Worm (Caenorhabditis elegans) whole organism, L2 larva: Measurements from ENCODE around the gene C04G6.11.

ENCODE experiments used
- F13H6.1 ChIP-seq: sonication (generic microtip); optimal IDR thresholded peaks from 2 replicates; lab custom pipeline; 2016; ENCODE audit warnings: missing genetic modification characterization, missing compliant biosample characterization
- R02D3.7 ChIP-seq: fragments of 150-350 bp; optimal IDR thresholded peaks from 2 replicates; lab custom pipeline; 2014; ENCODE audit warnings: missing biosample characterization, missing genetic modification characterization
- Y55F3AM.14 ChIP-seq: fragments of 200-800 bp; sonication (Bioruptor generic); optimal IDR thresholded peaks from 2 replicates; lab custom pipeline; 2018; ENCODE audit warnings: mild to moderate bottlenecking, missing genetic modification characterization, missing compliant biosample characterization
- ZK546.5 ChIP-seq: sonication (generic microtip); optimal IDR thresholded peaks from 2 replicates; lab custom pipeline; 2017; ENCODE audit warnings: missing biosample characterization, missing genetic modification characterization
- alr-1 ChIP-seq: fragments of 150-350 bp; optimal IDR thresholded peaks from 2 replicates; lab custom pipeline; 2014; ENCODE audit warnings: missing biosample characterization, missing genetic modification characterization
- crh-2 ChIP-seq: sonication (generic microtip); optimal IDR thresholded peaks from 2 replicates; lab custom pipeline; 2017; ENCODE audit warnings: missing biosample characterization, missing genetic modification characterization
- egl-27 ChIP-seq: sonication (generic microtip); optimal IDR thresholded peaks from 3 replicates; lab custom pipeline; 2017; ENCODE audit warnings: missing biosample characterization, missing genetic modification reagents, missing genetic modification characterization
- elt-3 ChIP-seq: sonication (generic microtip); optimal IDR thresholded peaks from 2 replicates; lab custom pipeline; 2017; ENCODE audit warnings: missing biosample characterization, missing genetic modification characterization
- fos-1 ChIP-seq: fragments of 150-350 bp; optimal IDR thresholded peaks from 2 replicates; lab custom pipeline; 2014; ENCODE audit warnings: missing biosample characterization, missing genetic modification characterization
- gmeb-1 ChIP-seq: fragments of 150-350 bp; optimal IDR thresholded peaks from 2 replicates; lab custom pipeline; 2014; ENCODE audit warnings: missing biosample characterization, missing genetic modification characterization
- lin-13 ChIP-seq: fragments of 150-350 bp; optimal IDR thresholded peaks from 2 replicates; lab custom pipeline; 2014; ENCODE audit warnings: missing biosample characterization, missing genetic modification reagents, missing genetic modification characterization
- lin-39 ChIP-seq: fragments of 150-350 bp; optimal IDR thresholded peaks from 2 replicates; lab custom pipeline; 2014; ENCODE audit warnings: missing biosample characterization, missing genetic modification reagents, missing genetic modification characterization
- lsy-2 ChIP-seq, 2 experiments: fragments of 150-350 bp in 1 of 2; sonication (generic microtip) in 1 of 2; optimal IDR thresholded peaks; 2 replicates each; lab custom pipeline; 2014 to 2017; ENCODE audit warnings: missing biosample characterization in 2 of 2, missing genetic modification characterization in 2 of 2
- mab-5 ChIP-seq: fragments of 150-350 bp; optimal IDR thresholded peaks from 2 replicates; lab custom pipeline; 2014; ENCODE audit warnings: missing biosample characterization, missing genetic modification characterization
- mdl-1 ChIP-seq, 2 experiments: fragments of 150-350 bp in 1 of 2; sonication (generic microtip) in 1 of 2; optimal IDR thresholded peaks; 2 replicates each; lab custom pipeline; 2017; ENCODE audit warnings: missing biosample characterization in 2 of 2, missing genetic modification characterization in 2 of 2
- nhr-11 ChIP-seq: fragments of 150-350 bp; optimal IDR thresholded peaks from 2 replicates; lab custom pipeline; 2014; ENCODE audit warnings: missing biosample characterization, missing genetic modification characterization
- nhr-12 ChIP-seq: fragments of 150-350 bp; optimal IDR thresholded peaks from 2 replicates; lab custom pipeline; 2014; ENCODE audit warnings: missing biosample characterization, missing genetic modification characterization
- nhr-129 ChIP-seq: fragments of 150-350 bp; optimal IDR thresholded peaks from 2 replicates; lab custom pipeline; 2014; ENCODE audit warnings: missing biosample characterization, missing genetic modification characterization
- nhr-21 ChIP-seq: fragments of 150-350 bp; optimal IDR thresholded peaks from 2 replicates; lab custom pipeline; 2014; ENCODE audit warnings: missing biosample characterization, missing genetic modification characterization
- nhr-23 ChIP-seq: fragments of 150-350 bp; optimal IDR thresholded peaks from 2 replicates; lab custom pipeline; 2014; ENCODE audit warnings: missing biosample characterization, missing genetic modification reagents, missing genetic modification characterization
- nhr-25 ChIP-seq: fragments of 150-350 bp; sonication (generic microtip); optimal IDR thresholded peaks from 3 replicates; lab custom pipeline; 2014; ENCODE audit warnings: missing biosample characterization, missing genetic modification characterization
- sem-4 ChIP-seq: fragments of 150-350 bp; optimal IDR thresholded peaks from 2 replicates; lab custom pipeline; 2014; ENCODE audit warnings: missing biosample characterization, missing genetic modification reagents, missing genetic modification characterization
- sma-3 ChIP-seq: sonication (generic microtip); optimal IDR thresholded peaks from 2 replicates; lab custom pipeline; 2016; ENCODE audit warnings: missing genetic modification reagents, missing genetic modification characterization, missing compliant biosample characterization
- sma-9 ChIP-seq, 2 experiments: fragments of 150-350 bp in 1 of 2; sonication (generic microtip) in 1 of 2; optimal IDR thresholded peaks; 2 replicates each; lab custom pipeline; 2014 to 2016; ENCODE audit warnings: missing genetic modification characterization in 2 of 2, mild to moderate bottlenecking in 1 of 2, missing biosample characterization in 1 of 2, missing compliant biosample characterization in 1 of 2, missing genetic modification reagents in 1 of 2, moderate library complexity in 1 of 2
- unc-39 ChIP-seq: fragments of 150-350 bp; optimal IDR thresholded peaks from 2 replicates; lab custom pipeline; 2014; ENCODE audit warnings: missing biosample characterization, missing genetic modification characterization
- unc-55 ChIP-seq: fragments of 150-350 bp; sonication (generic microtip); optimal IDR thresholded peaks from 3 replicates; lab custom pipeline; 2014; ENCODE audit warnings: missing biosample characterization, missing genetic modification reagents, missing genetic modification characterization
- ztf-11 ChIP-seq: sonication (generic microtip); optimal IDR thresholded peaks from 2 replicates; lab custom pipeline; 2017; ENCODE audit warnings: missing biosample characterization, missing genetic modification characterization
- ztf-4 ChIP-seq: fragments of 150-350 bp; optimal IDR thresholded peaks from 2 replicates; lab custom pipeline; 2014; ENCODE audit warnings: missing biosample characterization, missing genetic modification characterization

The C04G6.11 gene

ce11 chrII:5103784-5104457 is at the start of gene C04G6.11, which contains the start of gene mpk-2:
Gene C04G6.11, minus strand, starts transcription at chrII:5103834.
Gene mpk-2, plus strand, starts transcription at chrII:5104118.
- no peak for TF ChIP-seq elt-3 (tag; lab: Kevin White, UChicago)
- TF ChIP-seq mdl-1 (tag; optimal IDR thresholded peaks at IDR 0.05; lab: Kevin White, UChicago) = no peak
- TF ChIP-seq crh-2 (tag; lab: Kevin White, UChicago) = peak; percentile 24
- TF ChIP-seq nhr-129 (tag; lab: Kevin White, UChicago) = no peak
- TF ChIP-seq nhr-11 (tag; lab: Kevin White, UChicago) = no peak
- peak; percentile 33 for TF ChIP-seq F13H6.1 (tag; lab: Kevin White, UChicago)
- no peak for TF ChIP-seq ztf-4 (tag; lab: Kevin White, UChicago)
- peak; percentile 25 for TF ChIP-seq gmeb-1
- TF ChIP-seq unc-55 = no peak
- peak; percentile 73 for TF ChIP-seq fos-1 (tag; lab: Kevin White, UChicago)
- TF ChIP-seq sma-9 (GFP tag; optimal IDR thresholded peaks at IDR 0.05; lab: Kevin White, UChicago) = peak; percentile 59
- no peak for TF ChIP-seq sma-9 (tag; optimal IDR thresholded peaks at IDR 0.05; lab: Kevin White, UChicago)

DNA sequence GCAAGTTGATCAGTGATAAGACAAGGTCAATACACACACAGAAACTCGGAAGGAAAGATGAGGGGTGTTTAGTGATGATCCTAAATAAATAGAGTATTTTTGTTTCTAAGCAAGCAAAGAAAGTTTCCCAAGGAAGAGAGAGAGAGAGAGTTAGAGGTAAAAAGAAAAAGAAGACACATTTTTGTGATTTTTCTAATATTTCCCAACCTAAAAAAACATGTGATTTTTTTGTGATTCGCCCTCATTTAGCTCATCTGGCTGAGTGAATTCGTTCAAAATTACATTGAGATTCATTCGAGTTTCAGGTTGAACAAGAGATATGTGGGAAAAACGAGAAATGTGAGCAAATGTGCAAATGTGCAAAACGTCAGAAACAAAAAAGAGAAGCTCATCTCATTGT is 47.2 kb upstream of the C04G6.11 start, which contains the start of gene srb-16:
Gene srb-16 (minus strand): TSS at position 101 of the 400 bp plus-strand sequence.
- TF ChIP-seq sma-3 (GFP tag; lab: Kevin White, UChicago) = no peak
- TF ChIP-seq, all 48 proteins: peak for 0

DNA sequence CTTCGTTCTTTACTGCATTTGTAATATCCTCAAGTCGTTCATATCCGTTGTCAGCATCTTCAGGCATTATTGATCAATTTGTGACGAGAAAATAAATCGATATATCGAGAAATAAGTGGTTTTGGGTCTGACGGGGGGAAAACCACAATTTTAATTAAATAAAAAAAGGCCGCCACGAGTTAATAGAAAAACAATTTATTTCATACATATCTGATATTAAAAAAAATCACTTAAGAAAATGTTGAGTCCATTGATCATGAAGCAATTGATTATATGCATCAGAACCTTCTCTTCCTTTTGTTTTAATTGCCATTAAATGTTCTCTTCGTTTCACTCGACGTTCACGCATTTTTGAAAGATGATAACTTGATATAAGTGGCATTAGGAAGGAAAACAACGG is 44.7 kb upstream of the C04G6.11 start, which contains the start of gene F58A6.5:
Gene F58A6.5 (minus strand): TSS at position 101 of the 400 bp plus-strand sequence.
- TF ChIP-seq ZK546.5 = no peak
- no peak for TF ChIP-seq R02D3.7
- no peak for TF ChIP-seq nhr-25 (tag; lab: Kevin White, UChicago)
- TF ChIP-seq mab-5 = no peak
- no peak for TF ChIP-seq ztf-11 (tag; lab: Kevin White, UChicago)
- TF ChIP-seq unc-55 = no peak
- no peak for TF ChIP-seq nhr-23 (tag; lab: Kevin White, UChicago)
- no peak for TF ChIP-seq unc-39 (tag; lab: Kevin White, UChicago)
- no peak for TF ChIP-seq lin-39
- TF ChIP-seq sma-3 (GFP tag; lab: Kevin White, UChicago) = no peak
- no peak for TF ChIP-seq lin-13 (GFP tag; lab: Kevin White, UChicago)
- no peak for TF ChIP-seq lsy-2 (tag; optimal IDR thresholded peaks at IDR 0.05; lab: Kevin White, UChicago)
- no peak for TF ChIP-seq F13H6.1 (tag; lab: Kevin White, UChicago)
- no peak for TF ChIP-seq nhr-11 (tag; lab: Kevin White, UChicago)
- TF ChIP-seq nhr-12 (tag; lab: Kevin White, UChicago) = no peak
- TF ChIP-seq elt-3 (tag; lab: Kevin White, UChicago) = no peak
- TF ChIP-seq Y55F3AM.14 = no peak
- no peak for TF ChIP-seq nhr-21 (tag; lab: Kevin White, UChicago)
- TF ChIP-seq crh-2 (tag; lab: Kevin White, UChicago) = no peak

DNA sequence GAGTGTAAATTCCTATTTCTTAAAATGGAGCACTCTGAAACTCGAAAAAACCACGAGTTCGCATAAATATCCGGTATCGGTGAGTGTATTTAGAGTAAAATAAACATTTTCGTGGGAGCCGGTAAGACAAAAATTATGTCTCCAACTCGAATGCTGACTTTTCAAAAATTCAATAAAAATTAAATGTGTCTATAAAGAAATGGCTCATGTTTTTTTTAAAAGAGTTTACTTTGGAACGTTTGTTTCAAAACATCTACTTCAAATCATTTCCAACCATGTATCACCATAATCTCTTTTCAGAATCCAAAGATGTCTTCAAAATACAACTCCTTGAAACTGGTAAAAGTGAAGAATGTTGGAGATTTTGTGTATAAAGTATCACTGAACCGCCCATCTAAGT is 39.0 kb upstream of the C04G6.11 start, which contains the start of gene F58A6.1:
Gene F58A6.1 (plus strand): TSS at position 301 of the 400 bp plus-strand sequence.
- TF ChIP-seq lsy-2 (tag; optimal IDR thresholded peaks at IDR 0.05; lab: Kevin White, UChicago) = no peak
- TF ChIP-seq fos-1 (tag; lab: Kevin White, UChicago) = no peak
- TF ChIP-seq lin-39 = no peak
- TF ChIP-seq nhr-23 (tag; lab: Kevin White, UChicago) = no peak
- no peak for TF ChIP-seq sem-4 (tag; lab: Kevin White, UChicago)

- TF ChIP-seq crh-2 (tag; lab: Kevin White, UChicago) = peak; percentile 55
- no peak for TF ChIP-seq nhr-11 (tag; lab: Kevin White, UChicago)
- no peak for TF ChIP-seq alr-1 (tag; lab: Kevin White, UChicago)
- TF ChIP-seq mdl-1 (tag; optimal IDR thresholded peaks at IDR 0.05; lab: Kevin White, UChicago) = peak in 1 of 2 experiments; percentile 6
- TF ChIP-seq gmeb-1 = peak; percentile 29
- peak; percentile 50 for TF ChIP-seq sma-9 (GFP tag; optimal IDR thresholded peaks at IDR 0.05; lab: Kevin White, UChicago)
- TF ChIP-seq sma-9 (tag; optimal IDR thresholded peaks at IDR 0.05; lab: Kevin White, UChicago) = no peak
- TF ChIP-seq egl-27 (tag; lab: Kevin White, UChicago) = no peak
- TF ChIP-seq lin-13 (GFP tag; lab: Kevin White, UChicago) = no peak
- peak; percentile 70 for TF ChIP-seq fos-1 (tag; lab: Kevin White, UChicago)
- peak; percentile 28 for TF ChIP-seq sma-3 (GFP tag; lab: Kevin White, UChicago)
- TF ChIP-seq nhr-21 (tag; lab: Kevin White, UChicago) = peak; percentile 37
- TF ChIP-seq F13H6.1 (tag; lab: Kevin White, UChicago) = peak; percentile 28
Measured at ce11 chrII:5141945-5142514, 38.4 kb upstream of the C04G6.11 start, which contains the start of gene nas-29. Gene nas-29, minus strand, starts transcription at chrII:5142036.
